Fruit fly (Drosophila melanogaster): Measurements from ENCODE around the gene CG18284.

Gene CG18284

dm6 chr2L:10676933-10677714, 33.4 kb downstream of the CG18284 start, which contains the start of gene CG17104 (continued):
- TF ChIP-seq so (GFP tag; IDR thresholded peaks at IDR 0.05) (no peak), CG5953 (GFP tag; IDR thresholded peaks at IDR 0.05) (no peak), mam (GFP tag; optimal IDR thresholded peaks at IDR 0.05) (peak; percentile 4), Bteb2 (GFP tag; optimal IDR thresholded peaks at IDR 0.05) (no peak), CG12236 (GFP tag; optimal IDR thresholded peaks at IDR 0.05) (no peak), Ptx1 (GFP tag; IDR thresholded peaks at IDR 0.05) (peak; percentile 36; the same call in 1 of the 2 replicates), CG2199 (GFP tag; IDR thresholded peaks at IDR 0.05) (no peak), ATbp (GFP tag; optimal IDR thresholded peaks at IDR 0.05) (peak; percentile 26), CoRest (tag; optimal IDR thresholded peaks at IDR 0.05) (peak; percentile 44), chif (GFP tag; optimal IDR thresholded peaks at IDR 0.05) (no peak), CG14710 (tag; optimal IDR thresholded peaks at IDR 0.05) (no peak), Bgb (GFP tag; IDR thresholded peaks at IDR 0.05; ENCODE audit: partially characterized antibody) (no peak), CTCF (GFP tag; optimal IDR thresholded peaks at IDR 0.05) (no peak), hbn (GFP tag; IDR thresholded peaks at IDR 0.05; ENCODE audit: partially characterized antibody) (no peak), tin (GFP tag; optimal IDR thresholded peaks at IDR 0.05) (no peak), cg (GFP tag; optimal IDR thresholded peaks at IDR 0.05) (no peak), tna (GFP tag; IDR thresholded peaks at IDR 0.05; ENCODE audit: partially characterized antibody) (no peak), CG9215 (GFP tag; IDR thresholded peaks at IDR 0.05) (no peak), CG16779 (GFP tag; IDR thresholded peaks at IDR 0.05) (no peak), ase (GFP tag; IDR thresholded peaks at IDR 0.05) (no peak), CG2875 (GFP tag; optimal IDR thresholded peaks at IDR 0.05) (no peak), Hr39 (optimal IDR thresholded peaks at IDR 0.05) (no peak), pum (GFP tag; optimal IDR thresholded peaks at IDR 0.05) (no peak), ewg (GFP tag; optimal IDR thresholded peaks at IDR 0.05) (no peak), CG17186 (GFP tag; optimal IDR thresholded peaks at IDR 0.05) (no peak), Camta (GFP tag; optimal IDR thresholded peaks at IDR 0.05) (no peak), CG8924 (tag; optimal IDR thresholded peaks at IDR 0.05) (peak; percentile 25), Ravus (GFP tag; IDR thresholded peaks at IDR 0.05) (no peak), Myb (GFP tag; optimal IDR thresholded peaks at IDR 0.05) (no peak), Fer1 (GFP tag; optimal IDR thresholded peaks at IDR 0.05) (peak; percentile 40), CG14965 (GFP tag; optimal IDR thresholded peaks at IDR 0.05; ENCODE audit: borderline replicate concordance) (no peak), CG7372 (GFP tag; IDR thresholded peaks at IDR 0.05) (no peak), Trl (optimal IDR thresholded peaks at IDR 0.05) (no peak), Trl (GFP tag; optimal IDR thresholded peaks at IDR 0.05) (peak; percentile 9), Adf1 (GFP tag; IDR thresholded peaks at IDR 0.05) (no peak), cwo (GFP tag; optimal IDR thresholded peaks at IDR 0.05) (peak; percentile 7), CG12155 (GFP tag; optimal IDR thresholded peaks at IDR 0.05) (peak; percentile 5), gcm (GFP tag; optimal IDR thresholded peaks at IDR 0.05) (no peak), bab2 (GFP tag; optimal IDR thresholded peaks at IDR 0.05) (no peak), CG3281 (GFP tag; optimal IDR thresholded peaks at IDR 0.05) (peak; percentile 33), Poxn (GFP tag; IDR thresholded peaks at IDR 0.05) (no peak), tx (GFP tag; optimal IDR thresholded peaks at IDR 0.05) (peak; percentile 29), CG4617 (GFP tag; optimal IDR thresholded peaks at IDR 0.05; ENCODE audit: borderline replicate concordance) (no peak), sd (tag; optimal IDR thresholded peaks at IDR 0.05) (peak; percentile 35), CHES-1-like (GFP tag; optimal IDR thresholded peaks at IDR 0.05) (no peak), fd64A (GFP tag; optimal IDR thresholded peaks at IDR 0.05) (no peak), NK7.1 (GFP tag; optimal IDR thresholded peaks at IDR 0.05) (no peak), crol (GFP tag; IDR thresholded peaks at IDR 0.05) (no peak), trh (GFP tag; optimal IDR thresholded peaks at IDR 0.05) (no peak), dysf (GFP tag; IDR thresholded peaks at IDR 0.05) (peak; percentile 43; the same call in 1 of the 3 replicates), rib (GFP tag; IDR thresholded peaks at IDR 0.05) (no peak), CG7987 (GFP tag; optimal IDR thresholded peaks at IDR 0.05) (no peak)
